Worm (Caenorhabditis elegans): Measurements from ENCODE around the gene Y43E12A.3.

- TF ChIP-seq ama-1 (optimal IDR thresholded peaks at IDR 0.05) = no peak
- no peak for TF ChIP-seq tbx-37 (GFP tag; conservative IDR thresholded peaks at IDR 0.05)
- TF ChIP-seq scrt-1 (GFP tag; IDR thresholded peaks at IDR 0.05) = no peak
- TF ChIP-seq tra-4 (tag; optimal IDR thresholded peaks at IDR 0.05) = no peak
- no peak for TF ChIP-seq flt-1 (GFP tag; IDR thresholded peaks at IDR 0.05)
- no peak for TF ChIP-seq F13C5.2 (tag; optimal IDR thresholded peaks at IDR 0.05)
Measured at ce11 chrIV:11031640-11032039, 43.9 kb downstream of the Y43E12A.3 start.

Measured in whole organism, early embryonic.